Worm (Caenorhabditis elegans) whole organism, late embryonic: ENCODE measurements around the gene Y116F11B.2.

Source experiments
- C08G9.2 ChIP-seq: sonication (generic microtip); optimal IDR thresholded peaks from 2 replicates; lab custom pipeline; 2016; ENCODE audit warnings: mild to moderate bottlenecking, missing genetic modification characterization, moderate library complexity, missing compliant biosample characterization
- K02D7.2 ChIP-seq: sonication (generic microtip); optimal IDR thresholded peaks from 2 replicates; lab custom pipeline; 2017; ENCODE audit warnings: mild to moderate bottlenecking, missing genetic modification characterization, missing compliant biosample characterization
- T23F11.4 ChIP-seq: fragments of 200-800 bp; sonication (Bioruptor generic); optimal IDR thresholded peaks from 2 replicates; lab custom pipeline; 2018; ENCODE audit warnings: mild to moderate bottlenecking, missing genetic modification characterization, missing compliant biosample characterization
- Y22D7AL.16 ChIP-seq: sonication (generic microtip); optimal IDR thresholded peaks from 2 replicates; lab custom pipeline; 2016; ENCODE audit warnings: missing genetic modification characterization, missing compliant biosample characterization
- ceh-18 ChIP-seq: sonication (generic microtip); optimal IDR thresholded peaks from 2 replicates; lab custom pipeline; 2016; ENCODE audit warnings: missing genetic modification characterization, missing compliant biosample characterization
- ceh-2 ChIP-seq: sonication (generic microtip); optimal IDR thresholded peaks from 2 replicates; lab custom pipeline; 2016; ENCODE audit warnings: missing genotype, missing genetic modification characterization, missing compliant biosample characterization
- ceh-24 ChIP-seq: sonication (generic microtip); optimal IDR thresholded peaks from 2 replicates; lab custom pipeline; 2016; ENCODE audit warnings: mild to moderate bottlenecking, missing genetic modification characterization, missing compliant biosample characterization
- ceh-31 ChIP-seq: sonication (generic microtip); optimal IDR thresholded peaks from 2 replicates; lab custom pipeline; 2016; ENCODE audit warnings: missing genetic modification characterization, missing compliant biosample characterization
- ceh-45 ChIP-seq: fragments of 200-800 bp; sonication (Bioruptor generic); IDR thresholded peaks from 2 replicates; pipeline ENCODE4 v1.3.6; 2022; ENCODE audit warnings: missing genetic modification reagents, missing genetic modification characterization, missing compliant biosample characterization
- ceh-48 ChIP-seq: sonication (generic microtip); optimal IDR thresholded peaks from 2 replicates; lab custom pipeline; 2016; ENCODE audit warnings: missing genetic modification characterization, inconsistent platforms, missing compliant biosample characterization
- ceh-6 ChIP-seq: fragments of 200-800 bp; sonication (Bioruptor generic); optimal IDR thresholded peaks from 2 replicates; lab custom pipeline; 2018; ENCODE audit warnings: mild to moderate bottlenecking, missing genetic modification characterization, missing compliant biosample characterization
- ceh-9 ChIP-seq: sonication (generic microtip); optimal IDR thresholded peaks from 2 replicates; lab custom pipeline; 2016; ENCODE audit warnings: mild to moderate bottlenecking, missing genetic modification characterization, inconsistent platforms, missing compliant biosample characterization
- elt-2 ChIP-seq: sonication (generic microtip); optimal IDR thresholded peaks from 2 replicates; lab custom pipeline; 2016; ENCODE audit warnings: missing genetic modification reagents, missing genetic modification characterization, missing compliant biosample characterization
- elt-4 ChIP-seq: sonication (generic microtip); optimal IDR thresholded peaks from 2 replicates; lab custom pipeline; 2016; ENCODE audit warnings: missing genetic modification characterization, missing compliant biosample characterization
- eyg-1 ChIP-seq: sonication (generic microtip); optimal IDR thresholded peaks from 2 replicates; lab custom pipeline; 2016; ENCODE audit warnings: missing genotype, missing genetic modification characterization, missing compliant biosample characterization
- fax-1 ChIP-seq: sonication (generic microtip); optimal IDR thresholded peaks from 2 replicates; lab custom pipeline; 2016; ENCODE audit warnings: missing genotype, missing genetic modification characterization, missing compliant biosample characterization
- fkh-10 ChIP-seq: fragments of 150-350 bp; optimal IDR thresholded peaks from 2 replicates; lab custom pipeline; 2014; ENCODE audit warnings: missing biosample characterization, missing genetic modification reagents, missing genetic modification characterization
- gmeb-2 ChIP-seq: sonication (generic microtip); optimal IDR thresholded peaks from 2 replicates; lab custom pipeline; 2016; ENCODE audit warnings: missing genetic modification characterization, inconsistent platforms, missing compliant biosample characterization
- hlh-30 ChIP-seq: sonication (generic microtip); optimal IDR thresholded peaks from 2 replicates; lab custom pipeline; 2017; ENCODE audit warnings: antibody characterized with exemption, missing genetic modification characterization, missing compliant biosample characterization; ENCODE audit not compliant: insufficient read depth
- hlh-8 ChIP-seq: sonication (generic microtip); optimal IDR thresholded peaks from 2 replicates; lab custom pipeline; 2016; ENCODE audit warnings: missing genotype, missing genetic modification characterization, missing compliant biosample characterization
- lim-6 ChIP-seq: sonication (generic microtip); optimal IDR thresholded peaks from 2 replicates; lab custom pipeline; 2016; ENCODE audit warnings: missing genetic modification characterization, missing compliant biosample characterization
- lin-11 ChIP-seq: fragments of 200-800 bp; sonication (Bioruptor generic); optimal IDR thresholded peaks from 2 replicates; lab custom pipeline; 2018; ENCODE audit warnings: mild to moderate bottlenecking, missing genetic modification characterization, missing compliant biosample characterization
- madf-2 ChIP-seq: sonication (generic microtip); optimal IDR thresholded peaks from 2 replicates; lab custom pipeline; 2017; ENCODE audit warnings: missing genetic modification characterization, missing compliant biosample characterization
- mec-3 ChIP-seq: sonication (generic microtip); optimal IDR thresholded peaks from 2 replicates; lab custom pipeline; 2016; ENCODE audit warnings: borderline replicate concordance, missing genetic modification characterization, missing compliant biosample characterization
- nhr-232 ChIP-seq: sonication (generic microtip); optimal IDR thresholded peaks from 2 replicates; lab custom pipeline; 2016; ENCODE audit warnings: missing genetic modification characterization, missing compliant biosample characterization
- npax-4 ChIP-seq: sonication (generic microtip); optimal IDR thresholded peaks from 2 replicates; lab custom pipeline; 2016; ENCODE audit warnings: missing genetic modification characterization, missing compliant biosample characterization
- pag-3 ChIP-seq: sonication (generic microtip); optimal IDR thresholded peaks from 2 replicates; lab custom pipeline; 2016; ENCODE audit warnings: missing compliant biosample characterization, missing genetic modification characterization, borderline replicate concordance
- pat-9 ChIP-seq: fragments of 200-800 bp; sonication (Bioruptor generic); optimal IDR thresholded peaks from 2 replicates; lab custom pipeline; 2018; ENCODE audit warnings: mild to moderate bottlenecking, missing genetic modification characterization, moderate library complexity, missing compliant biosample characterization
- pax-1 ChIP-seq: fragments of 150-350 bp; optimal IDR thresholded peaks from 2 replicates; lab custom pipeline; 2014; ENCODE audit warnings: missing biosample characterization, missing genetic modification characterization
- pha-2 ChIP-seq: sonication (generic microtip); optimal IDR thresholded peaks from 2 replicates; lab custom pipeline; 2017; ENCODE audit warnings: mild to moderate bottlenecking, missing genetic modification characterization, missing compliant biosample characterization
- pha-4 ChIP-seq: fragments of 150-350 bp; optimal IDR thresholded peaks from 2 replicates; lab custom pipeline; 2018; ENCODE audit warnings: missing biosample characterization, missing genetic modification reagents, missing genetic modification characterization
- pros-1 ChIP-seq: fragments of 150-350 bp; optimal IDR thresholded peaks from 2 replicates; lab custom pipeline; 2014; ENCODE audit warnings: missing biosample characterization, missing genetic modification reagents, missing genetic modification characterization
- ref-2 ChIP-seq: sonication (generic microtip); optimal IDR thresholded peaks from 2 replicates; lab custom pipeline; 2016; ENCODE audit warnings: missing genetic modification characterization, missing compliant biosample characterization
- rnt-1 ChIP-seq: sonication (generic microtip); optimal IDR thresholded peaks from 2 replicates; lab custom pipeline; 2016; ENCODE audit warnings: missing genetic modification characterization, missing compliant biosample characterization
- syd-9 ChIP-seq: sonication (generic microtip); optimal IDR thresholded peaks from 2 replicates; lab custom pipeline; 2016; ENCODE audit warnings: mild to moderate bottlenecking, missing genetic modification characterization, moderate library complexity, missing compliant biosample characterization
- tbx-7 ChIP-seq: sonication (generic microtip); optimal IDR thresholded peaks from 2 replicates; lab custom pipeline; 2016; ENCODE audit warnings: missing genotype, missing genetic modification characterization, missing compliant biosample characterization
- ttx-3 ChIP-seq: sonication (generic microtip); optimal IDR thresholded peaks from 2 replicates; lab custom pipeline; 2016; ENCODE audit warnings: missing genetic modification reagents, missing genetic modification characterization, missing compliant biosample characterization
- unc-3 ChIP-seq, 2 experiments: fragments of 200-800 bp in 1 of 2; sonication (Bioruptor generic) in 1 of 2; sonication (generic microtip) in 1 of 2; conservative IDR thresholded peaks in 1 of 2; optimal IDR thresholded peaks in 1 of 2; 2 replicates each; pipeline versions ENCODE4 v1.3.6 to Lab custom; 2016 to 2022; ENCODE audit warnings: missing compliant biosample characterization in 2 of 2, missing genetic modification characterization in 2 of 2, missing genetic modification reagents in 1 of 2
- unc-42 ChIP-seq: sonication (generic microtip); optimal IDR thresholded peaks from 2 replicates; lab custom pipeline; 2016; ENCODE audit warnings: missing genotype, missing genetic modification characterization, missing compliant biosample characterization

Y116F11B.2 gene

ce11 chrV:19783829-19784228, 17.1 kb downstream of the Y116F11B.2 start, which contains the start of gene srt-45:
Gene srt-45, plus strand, starts transcription at chrV:19784129.
- TF ChIP-seq C08G9.2: no peak
- no peak for TF ChIP-seq hlh-30 (tag; lab: Kevin White, UChicago)
- TF ChIP-seq, all 69 proteins: peak for 0

ce11 chrV:19779220-19779619, 21.7 kb downstream of the Y116F11B.2 start:
- no peak for TF ChIP-seq ceh-48
- no peak for TF ChIP-seq eyg-1 (tag; lab: Kevin White, UChicago)
- TF ChIP-seq ceh-6 (GFP tag; lab: Kevin White, UChicago): no peak
- no peak for TF ChIP-seq K02D7.2 (tag; lab: Kevin White, UChicago)
- TF ChIP-seq unc-3 (GFP tag; conservative IDR thresholded peaks at IDR 0.05; lab: Robert Waterston, UW): no peak
- no peak for TF ChIP-seq unc-3 (tag; optimal IDR thresholded peaks at IDR 0.05; lab: Kevin White, UChicago)
- TF ChIP-seq madf-2 (tag; lab: Kevin White, UChicago): no peak
- no peak for TF ChIP-seq rnt-1 (tag; lab: Kevin White, UChicago)
- no peak for TF ChIP-seq pha-2
- TF ChIP-seq Y22D7AL.16 (tag; lab: Kevin White, UChicago): no peak
- no peak for TF ChIP-seq npax-4 (tag; lab: Kevin White, UChicago)
- no peak for TF ChIP-seq ceh-18 (tag; lab: Kevin White, UChicago)
- no peak for TF ChIP-seq ceh-9
- TF ChIP-seq lin-11 (tag; lab: Kevin White, UChicago): no peak
- no peak for TF ChIP-seq gmeb-2 (tag; lab: Kevin White, UChicago)
- no peak for TF ChIP-seq syd-9 (tag; lab: Kevin White, UChicago)
- no peak for TF ChIP-seq pros-1
- no peak for TF ChIP-seq ceh-31 (tag; lab: Kevin White, UChicago)
- no peak for TF ChIP-seq ceh-45 (GFP tag; lab: Robert Waterston, UW)
- TF ChIP-seq fkh-10: no peak

ce11 chrV:19778608-19779007, 22.3 kb downstream of the Y116F11B.2 start, which contains the start of gene fbxa-194:
Gene fbxa-194, minus strand, starts transcription at chrV:19778708.
- TF ChIP-seq nhr-232 (tag; lab: Kevin White, UChicago) (no peak), pha-4 (tag; lab: Kevin White, UChicago) (no peak), eyg-1 (tag; lab: Kevin White, UChicago) (no peak), elt-4 (tag; lab: Kevin White, UChicago) (no peak), pha-2 (no peak), pros-1 (no peak), pag-3 (tag; lab: Kevin White, UChicago) (no peak), hlh-8 (tag; lab: Kevin White, UChicago) (no peak), mec-3 (no peak), tbx-7 (tag; lab: Kevin White, UChicago) (no peak), T23F11.4 (GFP tag; lab: Kevin White, UChicago) (no peak)
- TF ChIP-seq, all 69 proteins: peak for 0

ce11 chrV:19777227-19777626, 23.7 kb downstream of the Y116F11B.2 start, which contains the start of gene fbxa-118:
Gene fbxa-118, minus strand, starts transcription at chrV:19777327.
- no peak for TF ChIP-seq ceh-48
- TF ChIP-seq T23F11.4 (GFP tag; lab: Kevin White, UChicago): no peak
- TF ChIP-seq ttx-3: no peak
- TF ChIP-seq pax-1: no peak
- TF ChIP-seq ceh-2 (tag; lab: Kevin White, UChicago): no peak
- no peak for TF ChIP-seq hlh-8 (tag; lab: Kevin White, UChicago)
- TF ChIP-seq fax-1 (tag; lab: Kevin White, UChicago): no peak
- no peak for TF ChIP-seq mec-3

- TF ChIP-seq nhr-232 (tag; lab: Kevin White, UChicago) (no peak), pha-4 (tag; lab: Kevin White, UChicago) (no peak), lin-11 (tag; lab: Kevin White, UChicago) (no peak), elt-2 (tag; lab: Kevin White, UChicago) (no peak), ref-2 (no peak), lim-6 (tag; lab: Kevin White, UChicago) (no peak), ceh-24 (tag; lab: Kevin White, UChicago) (no peak), pat-9 (no peak), eyg-1 (tag; lab: Kevin White, UChicago) (no peak), unc-42 (no peak), fkh-10 (no peak)
Measured at ce11 chrV:19771660-19772059, 29.3 kb downstream of the Y116F11B.2 start, which contains the start of gene M162.15. Gene M162.15, minus strand, starts transcription at chrV:19771760.
